Fruit fly (Drosophila melanogaster) S2 (cell line): ENCODE results near the gene Gcat.

Experiments
- CG8478 ChIP-seq: fragments of >200 bp; optimal IDR thresholded peaks from 2 replicates; lab custom pipeline; 2018
- CTCF ChIP-seq, 2 experiments: fragments of >200 bp; optimal IDR thresholded peaks; 2 replicates each; lab custom pipeline; 2018

dm6 chr3L:11788195-11788594, 12.5 kb downstream of the Gcat start:
- TF ChIP-seq CG8478 (lab: Kevin White, UChicago) (no peak), CTCF (optimal IDR thresholded peaks at IDR 0.05; lab: Kevin White, UChicago) (no peak)
